Fruit fly (Drosophila melanogaster) whole organism, embryonic: ENCODE results near the gene tral.
A peak's percentile ranks its signal among the peaks of the same experiment; 100 is the strongest.

Experiments
- Asciz ChIP-seq: fragments of 200-800 bp; sonication (Bioruptor generic); optimal IDR thresholded peaks from 2 replicates; lab custom pipeline; 2017; ENCODE audit warnings: missing biosample characterization, mild to moderate bottlenecking, missing genetic modification characterization, missing genetic modification reagents
- CG10462 ChIP-seq: fragments of 200-800 bp; sonication (Bioruptor generic); optimal IDR thresholded peaks from 2 replicates; lab custom pipeline; 2016; ENCODE audit warnings: missing biosample characterization, missing genetic modification characterization
- CG11504 ChIP-seq: fragments of 200-800 bp; sonication (Bioruptor generic); optimal IDR thresholded peaks from 3 replicates; lab custom pipeline; 2019; ENCODE audit warnings: missing biosample characterization, mild to moderate bottlenecking, missing genetic modification characterization, moderate library complexity
- CG11560 ChIP-seq: fragments of 200-800 bp; sonication (Bioruptor generic); IDR thresholded peaks from 3 replicates; pipeline ENCODE4 v1.3.6; 2022; ENCODE audit warnings: missing biosample characterization, missing genetic modification characterization
- CG13123 ChIP-seq: fragments of 200-800 bp; sonication (Bioruptor generic); optimal IDR thresholded peaks from 2 replicates; lab custom pipeline; 2016; ENCODE audit warnings: missing biosample characterization, missing genetic modification characterization
- CG13287 ChIP-seq: fragments of 200-800 bp; sonication (Bioruptor generic); IDR thresholded peaks from 2 replicates; pipeline ENCODE4 v1.3.6; 2022; ENCODE audit warnings: missing biosample characterization, missing genetic modification characterization; ENCODE audit not compliant: partially characterized antibody
- CG15011 ChIP-seq: fragments of 200-800 bp; sonication (Bioruptor generic); optimal IDR thresholded peaks from 3 replicates; lab custom pipeline; 2018; ENCODE audit warnings: missing biosample characterization, mild to moderate bottlenecking, missing genetic modification characterization
- CG16779 ChIP-seq: fragments of 200-800 bp; sonication (Bioruptor generic); IDR thresholded peaks from 2 replicates; pipeline ENCODE4 v1.3.6; 2022; ENCODE audit warnings: missing biosample characterization, missing genetic modification characterization
- CG16813 ChIP-seq: fragments of 200-800 bp; sonication (Bioruptor generic); IDR thresholded peaks from 3 replicates; pipeline ENCODE4 v1.3.6; 2022; ENCODE audit warnings: missing biosample characterization, missing genetic modification characterization; ENCODE audit not compliant: partially characterized antibody
- CG1792 ChIP-seq: fragments of 200-800 bp; sonication (Bioruptor generic); optimal IDR thresholded peaks from 2 replicates; lab custom pipeline; 2016; ENCODE audit warnings: missing biosample characterization, missing genetic modification characterization
- CG2199 ChIP-seq: fragments of 200-800 bp; sonication (Bioruptor generic); IDR thresholded peaks from 3 replicates; pipeline ENCODE4 v1.3.6; 2022; ENCODE audit warnings: missing biosample characterization, missing genetic modification characterization
- CG33213 ChIP-seq: fragments of 200-800 bp; sonication (Bioruptor generic); optimal IDR thresholded peaks from 3 replicates; lab custom pipeline; 2016; ENCODE audit warnings: missing biosample characterization, missing genetic modification characterization
- CG4424 ChIP-seq: fragments of 200-800 bp; sonication (Bioruptor generic); optimal IDR thresholded peaks from 3 replicates; lab custom pipeline; 2016; ENCODE audit warnings: missing biosample characterization, missing genetic modification characterization
- CG4730 ChIP-seq: fragments of 200-800 bp; sonication (Bioruptor generic); IDR thresholded peaks from 2 replicates; pipeline ENCODE4 v1.3.6; 2022; ENCODE audit warnings: missing biosample characterization, missing genetic modification characterization
- CG7987 ChIP-seq: fragments of 200-800 bp; sonication (Bioruptor generic); optimal IDR thresholded peaks from 2 replicates; lab custom pipeline; 2018; ENCODE audit warnings: missing biosample characterization, mild to moderate bottlenecking, missing genetic modification characterization, moderate library complexity
- CG8388 ChIP-seq: fragments of 200-800 bp; sonication (Bioruptor generic); optimal IDR thresholded peaks from 2 replicates; lab custom pipeline; 2019; ENCODE audit warnings: missing biosample characterization, mild to moderate bottlenecking, missing genetic modification characterization, moderate library complexity
- CG8924 ChIP-seq: fragments of 200-800 bp; optimal IDR thresholded peaks from 3 replicates; lab custom pipeline; 2019; ENCODE audit warnings: missing biosample characterization, mild to moderate bottlenecking, missing genetic modification characterization, moderate library complexity
- CTCF ChIP-seq: fragments of 200-800 bp; sonication (Bioruptor generic); optimal IDR thresholded peaks from 2 replicates; lab custom pipeline; 2017; ENCODE audit warnings: missing biosample characterization, mild to moderate bottlenecking, missing genetic modification characterization, moderate library complexity
- Camta ChIP-seq: fragments of 200-800 bp; sonication (Bioruptor generic); optimal IDR thresholded peaks from 2 replicates; lab custom pipeline; 2016; ENCODE audit warnings: missing biosample characterization, missing genetic modification characterization
- E2f1 ChIP-seq: fragments of 200-800 bp; sonication (Bioruptor generic); IDR thresholded peaks from 2 replicates; pipeline ENCODE4 v1.3.6; 2022; ENCODE audit warnings: missing biosample characterization, missing genetic modification characterization
- Fer3 ChIP-seq: fragments of 200-800 bp; sonication (Bioruptor generic); optimal IDR thresholded peaks from 2 replicates; lab custom pipeline; 2018; ENCODE audit warnings: missing biosample characterization, mild to moderate bottlenecking, missing genetic modification characterization, moderate library complexity
- H2.0 ChIP-seq: fragments of 200-800 bp; sonication (Bioruptor generic); IDR thresholded peaks from 2 replicates; pipeline ENCODE4 v1.3.6; 2022; ENCODE audit warnings: missing biosample characterization, missing genetic modification characterization
- Hand ChIP-seq: fragments of 200-800 bp; sonication (Bioruptor generic); optimal IDR thresholded peaks from 2 replicates; lab custom pipeline; 2017; ENCODE audit warnings: mild to moderate bottlenecking, missing biosample characterization, missing genetic modification reagents, missing genetic modification characterization
- Hmr ChIP-seq: fragments of 200-800 bp; sonication (Bioruptor generic); optimal IDR thresholded peaks from 3 replicates; lab custom pipeline; 2017; ENCODE audit warnings: mild to moderate bottlenecking, missing biosample characterization, missing genetic modification reagents, missing genetic modification characterization
- Hr39 ChIP-seq: fragments of >200 bp; optimal IDR thresholded peaks from 2 replicates; lab custom pipeline; 2017
- NC2β ChIP-seq: fragments of 200-800 bp; sonication (Bioruptor generic); optimal IDR thresholded peaks from 2 replicates; lab custom pipeline; 2016; ENCODE audit warnings: missing biosample characterization, missing genetic modification characterization
- NK7.1 ChIP-seq: fragments of 200-800 bp; sonication (Bioruptor generic); optimal IDR thresholded peaks from 3 replicates; lab custom pipeline; 2016; ENCODE audit warnings: missing biosample characterization, missing genetic modification characterization
- Neu2 ChIP-seq: fragments of 200-800 bp; sonication (Bioruptor generic); optimal IDR thresholded peaks from 3 replicates; lab custom pipeline; 2016; ENCODE audit warnings: missing biosample characterization, missing genetic modification characterization, borderline replicate concordance
- PHDP ChIP-seq: fragments of 200-800 bp; sonication (Bioruptor generic); optimal IDR thresholded peaks from 3 replicates; lab custom pipeline; 2018; ENCODE audit warnings: missing biosample characterization, mild to moderate bottlenecking, missing genetic modification characterization, moderate library complexity
- ase ChIP-seq: fragments of 200-800 bp; sonication (Bioruptor generic); IDR thresholded peaks from 3 replicates; pipeline ENCODE4 v1.3.6; 2022; ENCODE audit warnings: missing biosample characterization, missing genetic modification characterization
- bab2 ChIP-seq: fragments of 200-800 bp; sonication (Bioruptor generic); optimal IDR thresholded peaks from 2 replicates; lab custom pipeline; 2016; ENCODE audit warnings: missing biosample characterization, missing genetic modification characterization
- crol ChIP-seq: fragments of 200-800 bp; sonication (Bioruptor generic); IDR thresholded peaks from 2 replicates; pipeline ENCODE4 v1.3.6; 2022; ENCODE audit warnings: missing biosample characterization, missing genetic modification characterization
- gt ChIP-seq: fragments of 200-800 bp; sonication (Bioruptor generic); IDR thresholded peaks from 2 replicates; pipeline ENCODE4 v1.3.6; 2022; ENCODE audit warnings: missing biosample characterization, missing genetic modification characterization
- ind ChIP-seq: fragments of 200-800 bp; sonication (Bioruptor generic); optimal IDR thresholded peaks from 3 replicates; lab custom pipeline; 2016; ENCODE audit warnings: missing biosample characterization, missing genetic modification characterization
- insv ChIP-seq, 2 experiments: fragments of 200-800 bp; sonication (Bioruptor generic); optimal IDR thresholded peaks; 3 replicates each; lab custom pipeline; 2016 to 2018; ENCODE audit warnings: missing biosample characterization in 2 of 2, missing genetic modification characterization in 2 of 2
- inv ChIP-seq: fragments of 200-800 bp; sonication (Bioruptor generic); IDR thresholded peaks from 2 replicates; pipeline ENCODE4 v1.3.6; 2022; ENCODE audit warnings: missing biosample characterization, missing genetic modification characterization; ENCODE audit not compliant: partially characterized antibody
- knrl ChIP-seq: fragments of 200-800 bp; sonication (Bioruptor generic); IDR thresholded peaks from 3 replicates; pipeline ENCODE4 v1.3.6; 2022; ENCODE audit warnings: missing biosample characterization, missing genetic modification characterization; ENCODE audit not compliant: partially characterized antibody
- mld ChIP-seq: fragments of 200-800 bp; sonication (Bioruptor generic); IDR thresholded peaks from 3 replicates; pipeline ENCODE4 v1.3.6; 2022; ENCODE audit warnings: missing biosample characterization, missing genetic modification characterization; ENCODE audit not compliant: partially characterized antibody
- org-1 ChIP-seq: fragments of 200-800 bp; sonication (Bioruptor generic); optimal IDR thresholded peaks from 2 replicates; lab custom pipeline; 2017; ENCODE audit warnings: missing biosample characterization, missing genetic modification characterization
- pan ChIP-seq, 4 experiments: fragments of >200 bp in 3 of 4; fragments of 200-800 bp in 1 of 4; sonication (Bioruptor generic) in 1 of 4; optimal IDR thresholded peaks in 3 of 4; IDR thresholded peaks in 1 of 4; 2 replicates each; pipeline versions ENCODE4 v1.3.6 to Lab custom; 2017 to 2022; ENCODE audit warnings: missing biosample characterization in 2 of 4, missing genetic modification characterization in 2 of 4, mixed read lengths in 1 of 4
- ro ChIP-seq: fragments of 200-800 bp; sonication (Bioruptor generic); IDR thresholded peaks from 2 replicates; pipeline ENCODE4 v1.3.6; 2022; ENCODE audit warnings: missing biosample characterization, missing genetic modification characterization
- ssp ChIP-seq: fragments of 200-800 bp; sonication (Bioruptor generic); IDR thresholded peaks from 2 replicates; pipeline ENCODE4 v1.3.6; 2022; ENCODE audit warnings: missing biosample characterization, missing genetic modification characterization
- tio ChIP-seq: fragments of 200-800 bp; sonication (Bioruptor generic); optimal IDR thresholded peaks from 2 replicates; lab custom pipeline; 2017; ENCODE audit warnings: missing biosample characterization, missing genetic modification characterization, inconsistent platforms
- unpg ChIP-seq: fragments of 200-800 bp; sonication (Bioruptor generic); optimal IDR thresholded peaks from 3 replicates; lab custom pipeline; 2018; ENCODE audit warnings: missing biosample characterization, mild to moderate bottlenecking, missing genetic modification characterization, moderate library complexity
- vnd ChIP-seq: fragments of 200-800 bp; sonication (Bioruptor generic); IDR thresholded peaks from 3 replicates; pipeline ENCODE4 v1.3.6; 2022; ENCODE audit warnings: missing biosample characterization, missing genetic modification characterization; ENCODE audit not compliant: partially characterized antibody
- vvl ChIP-seq: fragments of 200-800 bp; sonication (Bioruptor generic); IDR thresholded peaks from 2 replicates; pipeline ENCODE4 v1.3.6; 2022; ENCODE audit warnings: missing biosample characterization, missing genetic modification characterization
- wor ChIP-seq: fragments of 200-800 bp; sonication (Bioruptor generic); IDR thresholded peaks from 2 replicates; pipeline ENCODE4 v1.3.6; 2022; ENCODE audit warnings: missing biosample characterization, missing genetic modification characterization
- z ChIP-seq: fragments of 200-800 bp; sonication (Bioruptor generic); IDR thresholded peaks from 3 replicates; pipeline ENCODE4 v1.3.6; 2022; ENCODE audit warnings: missing biosample characterization, missing genetic modification characterization
- zen ChIP-seq: fragments of 200-800 bp; sonication (Bioruptor generic); optimal IDR thresholded peaks from 3 replicates; lab custom pipeline; 2018; ENCODE audit warnings: missing biosample characterization, mild to moderate bottlenecking, missing genetic modification characterization, moderate library complexity
- zfh1 ChIP-seq: fragments of 200-800 bp; sonication (Bioruptor generic); IDR thresholded peaks from 3 replicates; pipeline ENCODE4 v1.3.6; 2022; ENCODE audit warnings: missing biosample characterization, missing genetic modification characterization

tral gene

DNA sequence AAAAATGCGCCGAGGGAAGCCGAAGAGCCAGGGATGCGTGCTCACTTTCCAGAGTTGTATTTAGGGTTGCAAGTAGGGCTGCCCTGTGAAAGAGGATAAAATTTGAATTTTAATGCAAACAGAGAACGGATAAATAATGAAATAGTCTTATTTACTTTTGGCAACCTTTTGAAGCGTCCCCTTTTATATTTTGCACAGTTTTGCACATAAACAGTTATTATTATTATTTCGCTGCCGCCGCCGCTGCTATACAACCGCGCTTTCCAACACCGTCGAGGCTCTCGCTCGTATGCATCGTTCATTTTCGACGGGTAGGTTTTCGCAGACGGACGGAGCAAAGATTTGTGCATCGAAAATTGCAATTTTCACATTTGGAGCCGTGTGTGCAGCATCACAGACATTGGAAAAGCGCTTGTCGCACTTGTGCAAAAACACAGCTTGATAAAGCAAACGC is at the start of gene tral, which contains the start of gene sti (continued):
- TF ChIP-seq CTCF (GFP tag; lab: Kevin White, UChicago) (peak; percentile 74), CG33213 (GFP tag; lab: Kevin White, UChicago) (peak; percentile 89), CG15011 (peak; percentile 70), CG4730 (GFP tag; lab: Robert Waterston, UW) (peak; percentile 74), CG13287 (peak; percentile 44; the same call in 1 of the 2 replicates), mld (GFP tag; lab: Robert Waterston, UW) (no peak), Asciz (GFP tag; lab: Kevin White, UChicago) (peak; percentile 40), CG8388 (peak; percentile 69), vvl (GFP tag; lab: Robert Waterston, UW) (peak; percentile 92), CG16813 (peak; percentile 41; the same call in 1 of the 3 replicates), gt (GFP tag; lab: Robert Waterston, UW) (peak; percentile 60; the same call in 1 of the 2 replicates), CG2199 (GFP tag; lab: Robert Waterston, UW) (no peak), CG16779 (0 out of 2 replicates have a peak, but pooled peaks have one; percentile 50), PHDP (tag; lab: Kevin White, UChicago) (peak; percentile 84), Hr39 (peak; percentile 55), ssp (peak; percentile 70), Neu2 (GFP tag; lab: Kevin White, UChicago) (peak; percentile 69), insv (GFP tag; optimal IDR thresholded peaks at IDR 0.05; lab: Kevin White, UChicago) (peak in 1 of 2 experiments; percentile 74), ind (GFP tag; lab: Kevin White, UChicago) (peak; percentile 91), E2f1 (GFP tag; lab: Robert Waterston, UW) (peak; percentile 74), NK7.1 (GFP tag; lab: Kevin White, UChicago) (peak; percentile 88), Fer3 (peak; percentile 87), bab2 (GFP tag; lab: Kevin White, UChicago) (peak; percentile 96), ase (peak; percentile 78), CG11560 (peak; percentile 81), H2.0 (peak; percentile 69), NC2β (GFP tag; lab: Kevin White, UChicago) (peak; percentile 94), CG1792 (GFP tag; lab: Kevin White, UChicago) (peak; percentile 84), Hand (GFP tag; lab: Kevin White, UChicago) (peak; percentile 56), CG8924 (tag; lab: Kevin White, UChicago) (peak; percentile 75), Hmr (GFP tag; lab: Kevin White, UChicago) (peak; percentile 90), CG13123 (peak; percentile 88), org-1 (peak; percentile 52), Camta (GFP tag; lab: Kevin White, UChicago) (peak; percentile 91), CG4424 (GFP tag; lab: Kevin White, UChicago) (peak; percentile 91), z (GFP tag; lab: Robert Waterston, UW) (no peak), vnd (GFP tag; lab: Robert Waterston, UW) (no peak), crol (GFP tag; lab: Robert Waterston, UW) (no peak), pan (optimal IDR thresholded peaks at IDR 0.05; lab: Kevin White, UChicago) (no peak), pan (GFP tag; optimal IDR thresholded peaks at IDR 0.05 in 1 of 2, IDR thresholded peaks at IDR 0.05 in 1 of 2) (peak in 1 of 2 experiments; percentile 86), zfh1 (peak; percentile 86), CG7987 (GFP tag; lab: Kevin White, UChicago) (peak; percentile 68), wor (GFP tag; lab: Robert Waterston, UW) (peak; percentile 65), inv (no peak), ro (peak; percentile 57; the same call in 1 of the 2 replicates), knrl (peak; percentile 43; the same call in 1 of the 3 replicates), tio (GFP tag; lab: Kevin White, UChicago) (no peak), CG11504 (no peak), zen (tag; lab: Kevin White, UChicago) (peak; percentile 82), CG10462 (GFP tag; lab: Kevin White, UChicago) (peak; percentile 85), unpg (peak; percentile 81)
